Worm (Caenorhabditis elegans) whole organism, L4 larva: ENCODE measurements around the gene acdh-13.
A peak's percentile ranks its signal among the peaks of the same experiment; 100 is the strongest.

Source experiments
- F26F4.8 ChIP-seq: fragments of 200-800 bp; sonication (Bioruptor generic); conservative IDR thresholded peaks from 2 replicates; pipeline ENCODE4 v1.3.6; 2022; ENCODE audit warnings: missing genetic modification characterization, missing compliant biosample characterization
- F37D6.2 ChIP-seq: sonication (generic microtip); optimal IDR thresholded peaks from 2 replicates; lab custom pipeline; 2016; ENCODE audit warnings: mild to moderate bottlenecking, missing genetic modification characterization, missing compliant biosample characterization
- T20F7.1 ChIP-seq: fragments of 200-800 bp; sonication (Bioruptor generic); optimal IDR thresholded peaks from 2 replicates; lab custom pipeline; 2018; ENCODE audit warnings: mild to moderate bottlenecking, missing genetic modification characterization, missing compliant biosample characterization
- Y105C5A.15 ChIP-seq: fragments of 200-800 bp; sonication (Bioruptor generic); IDR thresholded peaks from 2 replicates; pipeline ENCODE4 v1.3.6; 2022; ENCODE audit warnings: missing genetic modification characterization, missing compliant biosample characterization
- Y48G9A.11 ChIP-seq: fragments of 200-800 bp; sonication (Bioruptor generic); IDR thresholded peaks from 2 replicates; pipeline ENCODE4 v1.3.6; 2022; ENCODE audit warnings: missing genetic modification reagents, missing genetic modification characterization, missing compliant biosample characterization
- Y5F2A.4 ChIP-seq: fragments of 200-800 bp; sonication (Bioruptor generic); optimal IDR thresholded peaks from 2 replicates; lab custom pipeline; 2018; ENCODE audit warnings: mild to moderate bottlenecking, missing genetic modification characterization, missing compliant biosample characterization
- Y75B8A.6 ChIP-seq: fragments of 200-800 bp; sonication (Bioruptor generic); IDR thresholded peaks from 2 replicates; pipeline ENCODE4 v1.3.6; 2022; ENCODE audit warnings: missing genetic modification reagents, missing genetic modification characterization, missing compliant biosample characterization
- ZK337.2 ChIP-seq: fragments of 200-800 bp; sonication (Bioruptor generic); IDR thresholded peaks from 2 replicates; pipeline ENCODE4 v1.3.6; 2022; ENCODE audit warnings: missing genetic modification reagents, missing genetic modification characterization, missing compliant biosample characterization
- ZK546.5 ChIP-seq, 2 experiments: sonication (generic microtip); optimal IDR thresholded peaks; 2 replicates each; lab custom pipeline; 2017; ENCODE audit warnings: missing biosample characterization in 2 of 2, missing genetic modification characterization in 2 of 2
- attf-4 ChIP-seq: sonication (generic microtip); optimal IDR thresholded peaks from 3 replicates; lab custom pipeline; 2017; ENCODE audit warnings: missing biosample characterization, missing genetic modification characterization
- ceh-44 ChIP-seq: fragments of 200-800 bp; sonication (Bioruptor generic); IDR thresholded peaks from 2 replicates; pipeline ENCODE4 v1.3.6; 2022; ENCODE audit warnings: missing genetic modification reagents, missing genetic modification characterization, missing compliant biosample characterization
- ceh-62 ChIP-seq: sonication (generic microtip); optimal IDR thresholded peaks from 2 replicates; lab custom pipeline; 2017; ENCODE audit warnings: missing biosample characterization, missing genetic modification characterization
- cey-2 ChIP-seq: sonication (generic microtip); optimal IDR thresholded peaks from 3 replicates; lab custom pipeline; 2017; ENCODE audit warnings: missing genetic modification characterization, mild to moderate bottlenecking, missing compliant biosample characterization, antibody characterized with exemption, borderline replicate concordance; ENCODE audit not compliant: insufficient read depth
- ctbp-1 ChIP-seq: fragments of 200-800 bp; sonication (Bioruptor generic); IDR thresholded peaks from 2 replicates; pipeline ENCODE4 v1.3.6; 2022; ENCODE audit warnings: missing genetic modification reagents, missing genetic modification characterization, missing compliant biosample characterization
- daf-12 ChIP-seq: fragments of 150-350 bp; optimal IDR thresholded peaks from 2 replicates; lab custom pipeline; 2014; ENCODE audit warnings: missing biosample characterization, missing genetic modification reagents, missing genetic modification characterization
- daf-16 ChIP-seq, 3 experiments: sonication (generic microtip); optimal IDR thresholded peaks; 2 replicates each; lab custom pipeline; 2016 to 2017; ENCODE audit warnings: missing genetic modification characterization in 3 of 3, missing genetic modification reagents in 3 of 3, mild to moderate bottlenecking in 2 of 3, missing compliant biosample characterization in 2 of 3, missing biosample characterization in 1 of 3, moderate library complexity in 1 of 3
- dmd-6 ChIP-seq: fragments of 200-800 bp; sonication (Bioruptor generic); IDR thresholded peaks from 2 replicates; pipeline ENCODE4 v1.3.6; 2022; ENCODE audit warnings: missing genetic modification reagents, missing genetic modification characterization, missing compliant biosample characterization
- dmd-9 ChIP-seq: fragments of 200-800 bp; sonication (Bioruptor generic); IDR thresholded peaks from 2 replicates; pipeline ENCODE4 v1.3.6; 2022; ENCODE audit warnings: missing genetic modification reagents, missing genetic modification characterization, missing compliant biosample characterization
- dve-1 ChIP-seq: sonication (generic microtip); optimal IDR thresholded peaks from 2 replicates; lab custom pipeline; 2017; ENCODE audit warnings: antibody characterized with exemption, mild to moderate bottlenecking, missing genetic modification characterization, missing compliant biosample characterization; ENCODE audit not compliant: insufficient read depth
- egl-27 ChIP-seq: sonication (generic microtip); optimal IDR thresholded peaks from 3 replicates; lab custom pipeline; 2017; ENCODE audit warnings: missing biosample characterization, missing genetic modification reagents, missing genetic modification characterization
- fkh-10 ChIP-seq: fragments of 150-350 bp; optimal IDR thresholded peaks from 2 replicates; lab custom pipeline; 2014; ENCODE audit warnings: missing biosample characterization, missing genetic modification reagents, missing genetic modification characterization
- hlh-11 ChIP-seq: fragments of 200-800 bp; sonication (Bioruptor generic); optimal IDR thresholded peaks from 2 replicates; lab custom pipeline; 2018; ENCODE audit warnings: mild to moderate bottlenecking, missing genetic modification characterization, missing compliant biosample characterization
- hlh-30 ChIP-seq: sonication (generic microtip); optimal IDR thresholded peaks from 2 replicates; lab custom pipeline; 2017; ENCODE audit warnings: antibody characterized with exemption, mild to moderate bottlenecking, missing genetic modification characterization, missing compliant biosample characterization; ENCODE audit not compliant: insufficient read depth
- lin-15B ChIP-seq: fragments of 150-350 bp; sonication (generic microtip); optimal IDR thresholded peaks from 3 replicates; lab custom pipeline; 2014; ENCODE audit warnings: missing biosample characterization, missing genetic modification characterization
- lin-38 ChIP-seq: fragments of 200-800 bp; sonication (Bioruptor generic); IDR thresholded peaks from 2 replicates; pipeline ENCODE4 v1.3.6; 2022; ENCODE audit warnings: missing genetic modification reagents, missing genetic modification characterization, missing compliant biosample characterization
- lin-39 ChIP-seq: fragments of 150-350 bp; optimal IDR thresholded peaks from 2 replicates; lab custom pipeline; 2014; ENCODE audit warnings: missing biosample characterization, missing genetic modification reagents, missing genetic modification characterization
- madf-5 ChIP-seq, 2 experiments: fragments of 200-800 bp; sonication (Bioruptor generic); IDR thresholded peaks; 2 replicates each; pipeline ENCODE4 v1.3.6; 2022; ENCODE audit warnings: missing compliant biosample characterization in 2 of 2, missing genetic modification characterization in 2 of 2
- madf-9 ChIP-seq: fragments of 200-800 bp; sonication (Bioruptor generic); conservative IDR thresholded peaks from 2 replicates; pipeline ENCODE4 v1.3.6; 2022; ENCODE audit warnings: missing genetic modification reagents, missing genetic modification characterization, missing compliant biosample characterization
- mdl-1 ChIP-seq, 2 experiments: fragments of 150-350 bp in 1 of 2; sonication (generic microtip) in 1 of 2; optimal IDR thresholded peaks; 2 replicates each; lab custom pipeline; 2014 to 2017; ENCODE audit warnings: missing biosample characterization in 2 of 2, missing genetic modification characterization in 2 of 2
- mxl-2 ChIP-seq: fragments of 200-800 bp; sonication (Bioruptor generic); conservative IDR thresholded peaks from 2 replicates; pipeline ENCODE4 v1.3.6; 2022; ENCODE audit warnings: missing genetic modification reagents, missing genetic modification characterization, missing compliant biosample characterization
- mxl-3 ChIP-seq: fragments of 200-800 bp; sonication (Bioruptor generic); optimal IDR thresholded peaks from 2 replicates; lab custom pipeline; 2018; ENCODE audit warnings: mild to moderate bottlenecking, missing genetic modification characterization, missing compliant biosample characterization
- nhr-11 ChIP-seq: fragments of 150-350 bp; optimal IDR thresholded peaks from 2 replicates; lab custom pipeline; 2014; ENCODE audit warnings: missing biosample characterization, missing genetic modification characterization
- nhr-28 ChIP-seq: fragments of 150-350 bp; optimal IDR thresholded peaks from 2 replicates; lab custom pipeline; 2014; ENCODE audit warnings: missing biosample characterization, missing genetic modification characterization
- nhr-41 ChIP-seq: fragments of 200-800 bp; sonication (Bioruptor generic); IDR thresholded peaks from 2 replicates; pipeline ENCODE4 v1.3.6; 2022; ENCODE audit warnings: missing genetic modification reagents, missing genetic modification characterization, missing compliant biosample characterization
- nhr-42 ChIP-seq: fragments of 200-800 bp; sonication (Bioruptor generic); IDR thresholded peaks from 2 replicates; pipeline ENCODE4 v1.3.6; 2022; ENCODE audit warnings: missing genetic modification characterization, missing compliant biosample characterization
- nhr-48 ChIP-seq: sonication (generic microtip); optimal IDR thresholded peaks from 2 replicates; lab custom pipeline; 2016; ENCODE audit warnings: mild to moderate bottlenecking, missing genetic modification characterization, missing compliant biosample characterization
- php-3 ChIP-seq: fragments of 200-800 bp; sonication (Bioruptor generic); IDR thresholded peaks from 2 replicates; pipeline ENCODE4 v1.3.6; 2022; ENCODE audit warnings: missing genetic modification reagents, missing genetic modification characterization, missing compliant biosample characterization
- pqm-1 ChIP-seq: sonication (generic microtip); optimal IDR thresholded peaks from 2 replicates; lab custom pipeline; 2017; ENCODE audit warnings: missing biosample characterization, missing genetic modification characterization
- set-16 ChIP-seq: fragments of 200-800 bp; sonication (Bioruptor generic); IDR thresholded peaks from 2 replicates; pipeline ENCODE4 v1.3.6; 2022; ENCODE audit warnings: missing genetic modification reagents, missing genetic modification characterization, missing compliant biosample characterization
- snpc-1.2 ChIP-seq: fragments of 200-800 bp; sonication (Bioruptor generic); IDR thresholded peaks from 2 replicates; pipeline ENCODE4 v1.3.6; 2022; ENCODE audit warnings: missing genetic modification reagents, missing genetic modification characterization, missing compliant biosample characterization
- spr-1 ChIP-seq: sonication (generic microtip); optimal IDR thresholded peaks from 2 replicates; lab custom pipeline; 2016; ENCODE audit warnings: mild to moderate bottlenecking, missing genetic modification characterization, missing compliant biosample characterization
- unc-130 ChIP-seq: sonication (generic microtip); optimal IDR thresholded peaks from 2 replicates; lab custom pipeline; 2016; ENCODE audit warnings: missing genetic modification reagents, missing genetic modification characterization, missing compliant biosample characterization
- unc-62 ChIP-seq, 3 experiments: fragments of 150-350 bp in 1 of 3; sonication (generic microtip); optimal IDR thresholded peaks in 2 of 3; peaks in 1 of 3; 1 replicate in 1 of 3; 2 replicates in 2 of 3; lab custom pipeline; 2014 to 2017; ENCODE audit warnings: missing biosample characterization in 3 of 3, missing genetic modification characterization in 3 of 3, missing genetic modification reagents in 3 of 3, missing genotype in 1 of 3
- zag-1 ChIP-seq: fragments of 150-350 bp; optimal IDR thresholded peaks from 2 replicates; lab custom pipeline; 2014; ENCODE audit warnings: missing biosample characterization, missing genetic modification characterization
- ztf-7 ChIP-seq: fragments of 150-350 bp; optimal IDR thresholded peaks from 2 replicates; lab custom pipeline; 2014; ENCODE audit warnings: missing biosample characterization, missing genetic modification characterization

The acdh-13 gene

DNA sequence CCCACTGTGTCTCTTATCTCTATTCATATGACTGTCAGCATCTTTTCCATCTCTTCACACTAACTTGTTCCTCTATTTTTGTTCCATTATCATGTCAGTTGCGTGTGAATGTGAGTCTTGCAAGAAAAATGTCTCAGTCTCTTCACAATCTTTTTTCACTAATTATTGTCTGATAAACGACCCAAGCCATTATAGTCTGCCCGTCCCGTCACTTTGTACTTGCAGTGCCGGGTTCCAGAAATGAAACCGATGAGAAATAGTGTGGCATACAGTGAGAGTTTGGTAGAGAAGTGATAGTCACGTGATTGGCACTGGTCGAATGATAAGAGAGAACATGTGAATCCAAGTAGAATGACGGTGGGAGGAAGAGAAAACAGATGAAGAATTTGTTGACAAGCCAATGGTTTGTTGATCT, 29.0 kb upstream of the acdh-13 start (continued):
- TF ChIP-seq lin-39 (tag; lab: Kevin White, UChicago): no peak
- no peak for TF ChIP-seq set-16 (GFP tag; lab: Robert Waterston, UW)
- TF ChIP-seq ztf-7 (tag; lab: Kevin White, UChicago): peak; percentile 70
- TF ChIP-seq dmd-6 (GFP tag; lab: Robert Waterston, UW): peak; percentile 99
- no peak for TF ChIP-seq Y5F2A.4 (GFP tag; lab: Kevin White, UChicago)
- TF ChIP-seq lin-15B (tag; lab: Kevin White, UChicago): no peak
- peak; percentile 96 for TF ChIP-seq php-3 (GFP tag; lab: Robert Waterston, UW)
- no peak for TF ChIP-seq ceh-62 (tag; lab: Kevin White, UChicago)
- 0 out of 2 replicates have a peak, but pooled peaks have one; percentile 3 for TF ChIP-seq madf-9 (GFP tag; lab: Robert Waterston, UW)
- no peak for TF ChIP-seq ZK546.5 (tag; optimal IDR thresholded peaks at IDR 0.05; lab: Kevin White, UChicago)
- TF ChIP-seq ceh-44 (GFP tag; lab: Robert Waterston, UW): no peak
- 0 out of 2 replicates have a peak, but pooled peaks have one; percentile 42 for TF ChIP-seq ctbp-1 (GFP tag; lab: Robert Waterston, UW)
- no peak for TF ChIP-seq snpc-1.2
- TF ChIP-seq fkh-10: no peak
- peak; percentile 98 for TF ChIP-seq hlh-30 (tag; lab: Kevin White, UChicago)
- no peak for TF ChIP-seq dmd-9 (GFP tag; lab: Robert Waterston, UW)
- peak; percentile 84 for TF ChIP-seq T20F7.1 (GFP tag; lab: Kevin White, UChicago)
- TF ChIP-seq nhr-42 (GFP tag; lab: Robert Waterston, UW): peak; percentile 61; the same call in 1 of the 2 replicates
- peak; percentile 100 for TF ChIP-seq hlh-11
- TF ChIP-seq Y75B8A.6: 0 out of 2 replicates have a peak, but pooled peaks have one; percentile 17
- TF ChIP-seq zag-1 (tag; lab: Kevin White, UChicago): no peak
- TF ChIP-seq Y48G9A.11: no peak
- peak in 1 of 2 experiments; percentile 69 for TF ChIP-seq unc-62 (GFP tag; optimal IDR thresholded peaks at IDR 0.05 in 1 of 2; lab: Kevin White, UChicago)
- TF ChIP-seq unc-62 (tag; optimal IDR thresholded peaks at IDR 0.05; lab: Kevin White, UChicago): peak; percentile 47
- no peak for TF ChIP-seq madf-5 (GFP tag; IDR thresholded peaks at IDR 0.05; lab: Robert Waterston, UW)
- peak; percentile 97 to 99 for TF ChIP-seq daf-16 (GFP tag; optimal IDR thresholded peaks at IDR 0.05; lab: Kevin White, UChicago)
- TF ChIP-seq daf-16 (tag; optimal IDR thresholded peaks at IDR 0.05; lab: Kevin White, UChicago): peak; percentile 98
- TF ChIP-seq spr-1 (tag; lab: Kevin White, UChicago): peak; percentile 87
- TF ChIP-seq nhr-41 (GFP tag; lab: Robert Waterston, UW): 0 out of 2 replicates have a peak, but pooled peaks have one; percentile 73
- no peak for TF ChIP-seq ZK337.2 (GFP tag; lab: Robert Waterston, UW)
- no peak for TF ChIP-seq attf-4 (tag; lab: Kevin White, UChicago)
- TF ChIP-seq nhr-48 (tag; lab: Kevin White, UChicago): peak; percentile 99
- TF ChIP-seq Y105C5A.15 (GFP tag; lab: Robert Waterston, UW): no peak
- peak; percentile 34; the same call in 1 of the 2 replicates for TF ChIP-seq lin-38 (GFP tag; lab: Robert Waterston, UW)

DNA sequence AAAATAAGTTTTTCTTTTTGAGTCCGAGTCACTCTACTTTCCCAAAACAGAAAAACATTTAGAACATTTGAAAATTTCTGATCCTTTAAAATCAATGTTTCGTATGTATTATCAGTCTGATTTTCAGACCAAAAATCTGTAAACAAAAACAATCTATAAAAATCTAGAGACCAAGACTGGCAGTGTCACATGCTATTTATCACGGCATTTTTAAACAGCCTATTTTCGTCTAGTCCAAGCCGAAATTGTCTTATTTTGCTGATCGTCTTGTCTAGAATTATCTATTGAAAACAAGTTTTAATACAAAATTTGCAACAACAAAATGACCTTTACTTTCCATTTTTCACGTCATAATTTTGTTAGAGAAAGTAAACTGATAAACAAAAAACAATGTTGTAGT, 28.0 kb upstream of the acdh-13 start:
- TF ChIP-seq dve-1 (tag; lab: Kevin White, UChicago) (peak; percentile 27), daf-16 (GFP tag; optimal IDR thresholded peaks at IDR 0.05; lab: Kevin White, UChicago) (no peak), daf-16 (tag; optimal IDR thresholded peaks at IDR 0.05; lab: Kevin White, UChicago) (peak; percentile 97), hlh-11 (no peak)
- TF ChIP-seq, all 104 proteins: peak for 2

DNA sequence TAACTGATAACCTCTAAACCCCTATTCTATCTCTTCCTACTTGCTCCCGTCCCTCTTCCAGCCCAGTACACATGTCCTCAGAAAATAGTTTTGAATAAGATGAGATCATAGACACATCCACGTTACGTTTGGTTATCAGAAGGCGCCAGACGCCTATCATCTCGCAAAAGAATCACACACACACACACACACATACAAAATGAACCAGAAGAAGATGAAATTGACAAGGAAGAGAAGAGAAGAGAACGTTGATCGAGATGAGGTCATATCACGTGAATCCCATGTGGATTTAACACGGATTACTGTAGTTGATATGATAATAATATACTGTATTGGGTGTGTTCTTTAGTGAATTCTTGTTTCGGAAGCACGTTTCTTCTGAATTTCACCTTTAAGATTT, 27.4 kb upstream of the acdh-13 start:
- TF ChIP-seq daf-12 (tag; lab: Kevin White, UChicago) (no peak), lin-39 (tag; lab: Kevin White, UChicago) (no peak), cey-2 (tag; lab: Kevin White, UChicago) (no peak), egl-27 (no peak), F26F4.8 (GFP tag; lab: Robert Waterston, UW) (no peak), Y5F2A.4 (GFP tag; lab: Kevin White, UChicago) (no peak), nhr-28 (peak; percentile 77), unc-62 (GFP tag; optimal IDR thresholded peaks at IDR 0.05 in 1 of 2; lab: Kevin White, UChicago) (peak in 1 of 2 experiments; percentile 98), unc-62 (tag; optimal IDR thresholded peaks at IDR 0.05; lab: Kevin White, UChicago) (no peak), unc-130 (no peak), mdl-1 (tag; optimal IDR thresholded peaks at IDR 0.05; lab: Kevin White, UChicago) (peak in 1 of 2 experiments; percentile 88), F37D6.2 (no peak), pqm-1 (tag; lab: Kevin White, UChicago) (no peak), nhr-11 (peak; percentile 94), ztf-7 (tag; lab: Kevin White, UChicago) (no peak), madf-5 (GFP tag; IDR thresholded peaks at IDR 0.05; lab: Robert Waterston, UW) (no peak), php-3 (GFP tag; lab: Robert Waterston, UW) (no peak), mxl-2 (GFP tag; lab: Robert Waterston, UW) (peak; percentile 94), mxl-3 (peak; percentile 70)
